Worm (Caenorhabditis elegans) whole organism, mixed stage, embryonic: Measurements from ENCODE around the gene cnt-1.

Experiments
- M03D4.4 ChIP-seq: sonication (generic microtip); optimal IDR thresholded peaks from 2 replicates; lab custom pipeline; 2017; ENCODE audit warnings: mild to moderate bottlenecking, missing genetic modification characterization, missing compliant biosample characterization
- bed-3 ChIP-seq: fragments of 200-800 bp; sonication (Bioruptor generic); optimal IDR thresholded peaks from 3 replicates; lab custom pipeline; 2018; ENCODE audit warnings: mild to moderate bottlenecking, missing genetic modification characterization, moderate library complexity, missing compliant biosample characterization
- blmp-1 ChIP-seq: fragments of 150-350 bp; optimal IDR thresholded peaks from 2 replicates; lab custom pipeline; 2014; ENCODE audit warnings: missing biosample characterization, missing genetic modification characterization
- ceh-39 ChIP-seq: fragments of 150-350 bp; optimal IDR thresholded peaks from 2 replicates; lab custom pipeline; 2014; ENCODE audit warnings: missing biosample characterization, missing genetic modification characterization
- ceh-43 ChIP-seq: fragments of 200-800 bp; sonication (Bioruptor generic); optimal IDR thresholded peaks from 2 replicates; lab custom pipeline; 2018; ENCODE audit warnings: mild to moderate bottlenecking, missing genetic modification characterization, moderate library complexity, missing compliant biosample characterization
- ceh-83 ChIP-seq: fragments of 200-800 bp; sonication (Bioruptor generic); optimal IDR thresholded peaks from 2 replicates; lab custom pipeline; 2018; ENCODE audit warnings: mild to moderate bottlenecking, missing genetic modification characterization, missing compliant biosample characterization
- ces-1 ChIP-seq: fragments of 150-350 bp; optimal IDR thresholded peaks from 2 replicates; lab custom pipeline; 2014; ENCODE audit warnings: missing biosample characterization, missing genetic modification reagents, missing genetic modification characterization
- cnd-1 ChIP-seq: fragments of 200-800 bp; sonication (Bioruptor generic); optimal IDR thresholded peaks from 2 replicates; lab custom pipeline; 2018; ENCODE audit warnings: mild to moderate bottlenecking, missing genetic modification characterization, missing compliant biosample characterization
- drap-1 ChIP-seq: fragments of 200-800 bp; sonication (Bioruptor generic); optimal IDR thresholded peaks from 3 replicates; lab custom pipeline; 2018; ENCODE audit warnings: mild to moderate bottlenecking, missing genetic modification characterization, missing compliant biosample characterization
- elt-3 ChIP-seq: fragments of 150-350 bp; optimal IDR thresholded peaks from 2 replicates; lab custom pipeline; 2014; ENCODE audit warnings: missing biosample characterization, missing genetic modification characterization
- flh-1 ChIP-seq: fragments of 200-800 bp; sonication (Bioruptor generic); optimal IDR thresholded peaks from 2 replicates; lab custom pipeline; 2018; ENCODE audit warnings: mild to moderate bottlenecking, missing genetic modification characterization, moderate library complexity, missing compliant biosample characterization
- ham-2 ChIP-seq: fragments of 200-800 bp; sonication (Bioruptor generic); optimal IDR thresholded peaks from 2 replicates; lab custom pipeline; 2018; ENCODE audit warnings: mild to moderate bottlenecking, missing genetic modification characterization, missing compliant biosample characterization
- hlh-1 ChIP-seq: fragments of 150-350 bp; optimal IDR thresholded peaks from 2 replicates; lab custom pipeline; 2014; ENCODE audit warnings: missing biosample characterization, missing genetic modification reagents, missing genetic modification characterization
- lin-13 ChIP-seq: fragments of 150-350 bp; optimal IDR thresholded peaks from 2 replicates; lab custom pipeline; 2014; ENCODE audit warnings: missing biosample characterization, missing genetic modification characterization
- lin-32 ChIP-seq: fragments of 200-800 bp; sonication (Bioruptor generic); optimal IDR thresholded peaks from 2 replicates; lab custom pipeline; 2018; ENCODE audit warnings: mild to moderate bottlenecking, missing genetic modification characterization, missing compliant biosample characterization
- lsy-2 ChIP-seq: fragments of 150-350 bp; optimal IDR thresholded peaks from 2 replicates; lab custom pipeline; 2014; ENCODE audit warnings: missing biosample characterization, missing genetic modification characterization
- mab-5 ChIP-seq: fragments of 150-350 bp; optimal IDR thresholded peaks from 2 replicates; lab custom pipeline; 2014; ENCODE audit warnings: missing biosample characterization, missing genetic modification characterization
- mep-1 ChIP-seq: fragments of 150-350 bp; optimal IDR thresholded peaks from 2 replicates; lab custom pipeline; 2017; ENCODE audit warnings: missing biosample characterization, missing genetic modification reagents, missing genetic modification characterization, inconsistent platforms
- mls-2 ChIP-seq: sonication (generic microtip); optimal IDR thresholded peaks from 2 replicates; lab custom pipeline; 2016; ENCODE audit warnings: mild to moderate bottlenecking, missing genetic modification characterization, moderate library complexity, missing compliant biosample characterization
- nhr-2 ChIP-seq: fragments of 150-350 bp; optimal IDR thresholded peaks from 2 replicates; lab custom pipeline; 2014; ENCODE audit warnings: missing biosample characterization, missing genetic modification characterization
- nhr-237 ChIP-seq: fragments of 150-350 bp; optimal IDR thresholded peaks from 2 replicates; lab custom pipeline; 2014; ENCODE audit warnings: missing biosample characterization, missing genetic modification characterization
- nhr-28 ChIP-seq: fragments of 150-350 bp; optimal IDR thresholded peaks from 2 replicates; lab custom pipeline; 2014; ENCODE audit warnings: missing biosample characterization, missing genetic modification characterization
- pha-4 ChIP-seq: fragments of 150-350 bp; optimal IDR thresholded peaks from 2 replicates; lab custom pipeline; 2018; ENCODE audit warnings: missing biosample characterization, missing genetic modification reagents, missing genetic modification characterization
- sem-2 ChIP-seq: fragments of 200-800 bp; sonication (Bioruptor generic); optimal IDR thresholded peaks from 2 replicates; lab custom pipeline; 2018; ENCODE audit warnings: mild to moderate bottlenecking, missing genetic modification characterization, missing compliant biosample characterization
- snpc-4 ChIP-seq: fragments of 150-350 bp; optimal IDR thresholded peaks from 2 replicates; lab custom pipeline; 2014; ENCODE audit warnings: missing biosample characterization, missing genetic modification characterization
- sptf-1 ChIP-seq: sonication (generic microtip); optimal IDR thresholded peaks from 2 replicates; lab custom pipeline; 2017; ENCODE audit warnings: mild to moderate bottlenecking, missing genetic modification characterization, moderate library complexity, missing compliant biosample characterization
- tbx-8 ChIP-seq: fragments of 200-800 bp; sonication (Bioruptor generic); optimal IDR thresholded peaks from 2 replicates; lab custom pipeline; 2018; ENCODE audit warnings: mild to moderate bottlenecking, missing genetic modification characterization, moderate library complexity, missing compliant biosample characterization
- unc-120 ChIP-seq: sonication (generic microtip); optimal IDR thresholded peaks from 2 replicates; lab custom pipeline; 2017; ENCODE audit warnings: missing genetic modification characterization, missing compliant biosample characterization; ENCODE audit not compliant: poor library complexity, severe bottlenecking
- unc-39 ChIP-seq: fragments of 150-350 bp; optimal IDR thresholded peaks from 2 replicates; lab custom pipeline; 2014; ENCODE audit warnings: missing biosample characterization, missing genetic modification characterization
- unc-62 ChIP-seq: fragments of 150-350 bp; optimal IDR thresholded peaks from 2 replicates; lab custom pipeline; 2014; ENCODE audit warnings: missing biosample characterization, missing genetic modification reagents, missing genetic modification characterization
- zip-8 ChIP-seq: fragments of 150-350 bp; optimal IDR thresholded peaks from 2 replicates; lab custom pipeline; 2014; ENCODE audit warnings: missing biosample characterization, missing genetic modification characterization
- ztf-11 ChIP-seq: fragments of 150-350 bp; optimal IDR thresholded peaks from 2 replicates; lab custom pipeline; 2014; ENCODE audit warnings: missing biosample characterization, missing genetic modification characterization

The cnt-1 gene

ce11 chrII:12107840-12108239, 19.2 kb upstream of the cnt-1 start, which contains the start of gene Y17G7B.18:
TSS of gene Y17G7B.18 (minus strand) at chrII:12107857.
- TF ChIP-seq mls-2 (tag; lab: Kevin White, UChicago) (no peak), ces-1 (GFP tag; lab: Kevin White, UChicago) (peak; percentile 74), pha-4 (tag; lab: Kevin White, UChicago) (peak; percentile 30), ham-2 (GFP tag; lab: Kevin White, UChicago) (no peak), lsy-2 (tag; lab: Kevin White, UChicago) (peak; percentile 72), nhr-237 (peak; percentile 39), mep-1 (peak; percentile 79)

- TF ChIP-seq sptf-1 (tag; lab: Kevin White, UChicago) (peak; percentile 70), blmp-1 (tag; lab: Kevin White, UChicago) (no peak), ceh-83 (GFP tag; lab: Kevin White, UChicago) (no peak), unc-120 (tag; lab: Kevin White, UChicago) (peak; percentile 79), lin-13 (peak; percentile 82), ham-2 (GFP tag; lab: Kevin White, UChicago) (peak; percentile 31), pha-4 (tag; lab: Kevin White, UChicago) (peak; percentile 79), lsy-2 (tag; lab: Kevin White, UChicago) (peak; percentile 80), M03D4.4 (tag; lab: Kevin White, UChicago) (peak; percentile 43), cnd-1 (tag; lab: Kevin White, UChicago) (peak; percentile 58), unc-62 (peak; percentile 86), elt-3 (tag; lab: Kevin White, UChicago) (peak; percentile 27), ceh-39 (tag; lab: Kevin White, UChicago) (peak; percentile 83), tbx-8 (GFP tag; lab: Kevin White, UChicago) (no peak), mls-2 (tag; lab: Kevin White, UChicago) (peak; percentile 78), sem-2 (no peak), nhr-28 (no peak), drap-1 (GFP tag; lab: Kevin White, UChicago) (peak; percentile 45), unc-39 (tag; lab: Kevin White, UChicago) (no peak), mab-5 (tag; lab: Kevin White, UChicago) (peak; percentile 85), snpc-4 (tag; lab: Kevin White, UChicago) (no peak), flh-1 (GFP tag; lab: Kevin White, UChicago) (no peak), ceh-43 (GFP tag; lab: Kevin White, UChicago) (peak; percentile 28), mep-1 (peak; percentile 73), ztf-11 (tag; lab: Kevin White, UChicago) (peak; percentile 74), hlh-1 (tag; lab: Kevin White, UChicago) (peak; percentile 64), nhr-237 (peak; percentile 92), nhr-2 (tag; lab: Kevin White, UChicago) (peak; percentile 27), ces-1 (GFP tag; lab: Kevin White, UChicago) (peak; percentile 93)
Measured at ce11 chrII:12102365-12102764, 13.7 kb upstream of the cnt-1 start.

- TF ChIP-seq lin-13 (no peak), pha-4 (tag; lab: Kevin White, UChicago) (no peak), elt-3 (tag; lab: Kevin White, UChicago) (no peak), snpc-4 (tag; lab: Kevin White, UChicago) (no peak), ham-2 (GFP tag; lab: Kevin White, UChicago) (no peak), mep-1 (no peak), ztf-11 (tag; lab: Kevin White, UChicago) (no peak), lin-32 (GFP tag; lab: Kevin White, UChicago) (no peak), ces-1 (GFP tag; lab: Kevin White, UChicago) (no peak)
Measured at ce11 chrII:12099889-12100288, 11.2 kb upstream of the cnt-1 start, which contains the start of gene Y17G7B.17. TSS of gene Y17G7B.17 (minus strand) at chrII:12099989.

ce11 chrII:12098716-12099115, 10.0 kb upstream of the cnt-1 start:
- no peak for TF ChIP-seq nhr-2 (tag; lab: Kevin White, UChicago)
- no peak for TF ChIP-seq ztf-11 (tag; lab: Kevin White, UChicago)
- TF ChIP-seq ceh-39 (tag; lab: Kevin White, UChicago), result no peak
- TF ChIP-seq ces-1 (GFP tag; lab: Kevin White, UChicago), result no peak
- no peak for TF ChIP-seq cnd-1 (tag; lab: Kevin White, UChicago)
- no peak for TF ChIP-seq nhr-28
- TF ChIP-seq unc-62, result no peak
- no peak for TF ChIP-seq lin-13
- no peak for TF ChIP-seq lsy-2 (tag; lab: Kevin White, UChicago)
- TF ChIP-seq sptf-1 (tag; lab: Kevin White, UChicago), result no peak

- TF ChIP-seq ceh-43 (GFP tag; lab: Kevin White, UChicago), result no peak
- no peak for TF ChIP-seq M03D4.4 (tag; lab: Kevin White, UChicago)
- TF ChIP-seq lsy-2 (tag; lab: Kevin White, UChicago), result no peak
- no peak for TF ChIP-seq nhr-2 (tag; lab: Kevin White, UChicago)
- no peak for TF ChIP-seq ham-2 (GFP tag; lab: Kevin White, UChicago)
- no peak for TF ChIP-seq ceh-39 (tag; lab: Kevin White, UChicago)
- no peak for TF ChIP-seq tbx-8 (GFP tag; lab: Kevin White, UChicago)
- TF ChIP-seq hlh-1 (tag; lab: Kevin White, UChicago), result peak; percentile 23
- TF ChIP-seq mep-1, result no peak
- no peak for TF ChIP-seq snpc-4 (tag; lab: Kevin White, UChicago)
- peak; percentile 9 for TF ChIP-seq ces-1 (GFP tag; lab: Kevin White, UChicago)
- no peak for TF ChIP-seq bed-3 (GFP tag; lab: Kevin White, UChicago)
- TF ChIP-seq zip-8 (tag; lab: Kevin White, UChicago), result no peak
- TF ChIP-seq unc-39 (tag; lab: Kevin White, UChicago), result no peak
Measured at ce11 chrII:12095022-12095421, 6.4 kb upstream of the cnt-1 start.
